Fruit fly (Drosophila melanogaster) whole organism: Measurements from ENCODE around the gene Edg78E.

Experiments used
- CG8478 ChIP-seq: fragments of >200 bp; optimal IDR thresholded peaks from 2 replicates; lab custom pipeline; 2018; ENCODE audit warnings: inconsistent platforms
- Dll ChIP-seq: fragments of >200 bp; optimal IDR thresholded peaks from 2 replicates; lab custom pipeline; 2017
- EcR ChIP-seq, 2 experiments: fragments of >200 bp; optimal IDR thresholded peaks; 2 replicates each; lab custom pipeline; 2017; ENCODE audit warnings: missing biosample characterization in 2 of 2, missing genetic modification characterization in 2 of 2, missing genetic modification reagents in 2 of 2
- pan ChIP-seq: fragments of >200 bp; optimal IDR thresholded peaks from 2 replicates; lab custom pipeline; 2017
- usp ChIP-seq: fragments of >200 bp; optimal IDR thresholded peaks from 2 replicates; lab custom pipeline; 2017; ENCODE audit warnings: missing biosample characterization, missing genetic modification characterization, mixed read lengths

Gene Edg78E

DNA sequence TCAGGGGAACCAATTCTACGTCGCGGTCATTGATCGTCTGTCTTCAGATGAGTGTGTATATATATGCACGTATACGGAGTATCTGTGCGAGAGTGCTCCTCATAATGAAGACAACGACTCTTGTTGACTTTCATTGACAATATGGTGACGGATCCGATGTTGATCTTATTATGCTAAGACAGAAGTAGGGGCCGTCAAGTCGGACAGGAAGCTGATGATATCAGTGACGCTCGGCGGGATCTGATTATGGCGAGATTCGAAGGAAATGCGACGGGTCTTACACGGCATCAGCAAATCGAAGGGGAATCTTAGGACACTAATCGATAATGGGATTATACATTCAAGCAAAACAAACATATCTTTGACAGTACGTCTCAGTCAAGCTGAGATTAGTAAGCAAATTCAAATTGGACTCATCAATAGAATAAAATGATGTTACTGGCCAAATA is 43.1 kb downstream of the Edg78E start:
- peak in 1 of 2 experiments; percentile 43 for TF ChIP-seq EcR (GFP tag; optimal IDR thresholded peaks at IDR 0.05; lab: Kevin White, UChicago)
- no peak for TF ChIP-seq Dll

DNA sequence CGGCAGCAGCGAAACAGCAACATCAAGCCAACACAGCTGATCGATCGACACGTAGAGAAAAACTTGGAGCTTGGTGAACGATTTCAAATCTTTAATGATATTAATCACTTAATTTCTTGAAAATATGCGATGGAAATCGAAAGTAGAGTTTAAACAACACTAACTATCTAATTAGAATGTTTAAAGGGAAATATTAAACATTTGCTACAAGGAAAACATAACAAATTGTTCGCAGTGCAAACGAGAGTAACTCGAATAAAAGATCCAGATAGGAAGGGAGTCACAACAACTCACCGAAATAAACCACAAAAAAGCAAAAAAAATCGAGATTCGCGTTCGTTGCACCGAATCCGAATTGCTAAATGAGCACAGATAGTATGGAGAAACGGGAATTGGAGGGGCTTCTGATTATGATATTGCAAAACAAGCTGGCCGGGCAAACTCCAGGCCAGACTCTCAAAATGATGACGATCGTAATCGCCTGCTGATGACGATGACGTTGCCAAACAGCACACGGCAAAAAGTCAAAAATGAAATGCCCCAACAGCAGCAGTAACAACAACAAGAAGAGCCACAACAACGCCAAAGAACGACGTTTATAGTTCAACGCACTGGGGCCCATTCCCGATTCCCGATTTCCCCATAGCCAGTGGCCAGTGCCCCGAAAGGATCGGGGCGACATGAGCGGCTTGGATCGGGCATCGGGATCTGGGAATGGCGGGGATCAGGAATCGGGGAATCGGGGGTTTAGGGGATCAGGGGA is 43.7 kb downstream of the Edg78E start:
- TF ChIP-seq CG8478 (lab: Kevin White, UChicago) (no peak), pan (no peak), EcR (GFP tag; optimal IDR thresholded peaks at IDR 0.05; lab: Kevin White, UChicago) (peak; percentile 94 to 95), usp (GFP tag; lab: Kevin White, UChicago) (no peak)

- peak; percentile 17 for TF ChIP-seq Dll
- TF ChIP-seq CG8478 (lab: Kevin White, UChicago): no peak
- peak; percentile 95 to 97 for TF ChIP-seq EcR (GFP tag; optimal IDR thresholded peaks at IDR 0.05; lab: Kevin White, UChicago)
Observed at dm6 chr3L:21252932-21253760, 44.5 kb downstream of the Edg78E start.

- TF ChIP-seq pan: no peak
- TF ChIP-seq CG8478 (lab: Kevin White, UChicago): no peak
- TF ChIP-seq EcR (GFP tag; optimal IDR thresholded peaks at IDR 0.05; lab: Kevin White, UChicago): peak in 1 of 2 experiments; percentile 81
- peak; percentile 2 for TF ChIP-seq Dll
Observed at dm6 chr3L:21252525-21252924, 45.1 kb downstream of the Edg78E start.

DNA sequence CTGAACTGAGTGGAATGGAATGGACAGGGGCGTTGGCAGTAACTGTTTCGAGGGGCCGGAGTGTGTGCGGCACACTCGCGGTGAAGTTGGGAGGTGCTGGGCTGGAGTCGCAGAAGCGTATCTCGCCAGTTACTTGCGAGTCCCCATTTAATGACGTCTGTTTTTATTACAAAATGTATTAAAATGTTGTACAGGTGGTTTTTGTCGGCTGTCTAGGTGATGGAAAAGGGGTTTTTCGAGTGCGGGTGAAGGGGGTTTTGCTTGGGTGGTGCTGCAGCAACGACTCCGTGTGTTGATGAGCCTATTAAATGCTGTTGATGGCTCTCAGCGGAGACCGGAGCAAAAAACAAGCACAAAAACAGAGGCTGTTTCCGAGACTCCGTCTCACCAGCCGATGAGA is 46.2 kb downstream of the Edg78E start:
- TF ChIP-seq EcR (GFP tag; optimal IDR thresholded peaks at IDR 0.05; lab: Kevin White, UChicago): peak in 1 of 2 experiments; percentile 2
- peak; percentile 40 for TF ChIP-seq Dll
- no peak for TF ChIP-seq pan
